Worm (Caenorhabditis elegans) whole organism, early embryonic: ENCODE data around the gene C05A2.4.

Experiments used
- B0310.2 ChIP-seq: sonication (generic microtip); optimal IDR thresholded peaks from 2 replicates; lab custom pipeline; 2016; ENCODE audit warnings: mild to moderate bottlenecking, missing genetic modification characterization, missing compliant biosample characterization
- F13C5.2 ChIP-seq: sonication (generic microtip); optimal IDR thresholded peaks from 2 replicates; lab custom pipeline; 2017; ENCODE audit warnings: mild to moderate bottlenecking, missing genetic modification characterization, inconsistent platforms, missing compliant biosample characterization
- aly-1 ChIP-seq: sonication (generic microtip); optimal IDR thresholded peaks from 2 replicates; lab custom pipeline; 2016; ENCODE audit warnings: missing genetic modification characterization, missing compliant biosample characterization
- ama-1 ChIP-seq: fragments of 150-350 bp; optimal IDR thresholded peaks from 2 replicates; lab custom pipeline; 2014
- ceh-13 ChIP-seq: fragments of 200-800 bp; sonication (Bioruptor generic); optimal IDR thresholded peaks from 2 replicates; lab custom pipeline; 2018; ENCODE audit warnings: mild to moderate bottlenecking, missing genetic modification characterization, missing compliant biosample characterization
- ceh-36 ChIP-seq: sonication (generic microtip); optimal IDR thresholded peaks from 2 replicates; lab custom pipeline; 2016; ENCODE audit warnings: missing genetic modification characterization, inconsistent platforms, missing compliant biosample characterization
- ets-7 ChIP-seq: sonication (generic microtip); optimal IDR thresholded peaks from 2 replicates; lab custom pipeline; 2016; ENCODE audit warnings: missing genotype, missing genetic modification characterization, missing compliant biosample characterization
- flt-1 ChIP-seq: fragments of 200-800 bp; sonication (Bioruptor generic); IDR thresholded peaks from 2 replicates; pipeline ENCODE4 v1.3.6; 2022; ENCODE audit warnings: missing genetic modification characterization, missing compliant biosample characterization
- hmbx-1 ChIP-seq: sonication (generic microtip); optimal IDR thresholded peaks from 2 replicates; lab custom pipeline; 2016; ENCODE audit warnings: mild to moderate bottlenecking, missing genetic modification characterization, missing compliant biosample characterization
- hmg-4 ChIP-seq: fragments of 200-800 bp; sonication (Bioruptor generic); optimal IDR thresholded peaks from 2 replicates; lab custom pipeline; 2018; ENCODE audit warnings: mild to moderate bottlenecking, missing genetic modification characterization, missing compliant biosample characterization
- hnd-1 ChIP-seq: sonication (generic microtip); optimal IDR thresholded peaks from 2 replicates; lab custom pipeline; 2016; ENCODE audit warnings: missing genetic modification characterization, missing compliant biosample characterization
- pes-1 ChIP-seq: fragments of 200-800 bp; sonication (Bioruptor generic); IDR thresholded peaks from 2 replicates; pipeline ENCODE4 v1.3.6; 2022; ENCODE audit warnings: missing genetic modification reagents, missing genetic modification characterization, missing compliant biosample characterization
- scrt-1 ChIP-seq: fragments of 200-800 bp; sonication (Bioruptor generic); IDR thresholded peaks from 2 replicates; pipeline ENCODE4 v1.3.6; 2022; ENCODE audit warnings: missing genetic modification characterization, missing compliant biosample characterization
- sea-1 ChIP-seq: fragments of 200-800 bp; sonication (Bioruptor generic); conservative IDR thresholded peaks from 2 replicates; pipeline ENCODE4 v1.3.6; 2022; ENCODE audit warnings: missing genetic modification characterization, missing compliant biosample characterization
- tbx-11 ChIP-seq: fragments of 200-800 bp; sonication (Bioruptor generic); IDR thresholded peaks from 2 replicates; pipeline ENCODE4 v1.3.6; 2022; ENCODE audit warnings: missing genetic modification characterization, missing compliant biosample characterization
- tbx-37 ChIP-seq: fragments of 200-800 bp; sonication (Bioruptor generic); conservative IDR thresholded peaks from 2 replicates; pipeline ENCODE4 v1.3.6; 2022; ENCODE audit warnings: missing genetic modification reagents, missing genetic modification characterization, missing compliant biosample characterization
- tra-4 ChIP-seq: sonication (generic microtip); optimal IDR thresholded peaks from 2 replicates; lab custom pipeline; 2017; ENCODE audit warnings: missing genetic modification characterization, missing compliant biosample characterization

Gene C05A2.4

DNA sequence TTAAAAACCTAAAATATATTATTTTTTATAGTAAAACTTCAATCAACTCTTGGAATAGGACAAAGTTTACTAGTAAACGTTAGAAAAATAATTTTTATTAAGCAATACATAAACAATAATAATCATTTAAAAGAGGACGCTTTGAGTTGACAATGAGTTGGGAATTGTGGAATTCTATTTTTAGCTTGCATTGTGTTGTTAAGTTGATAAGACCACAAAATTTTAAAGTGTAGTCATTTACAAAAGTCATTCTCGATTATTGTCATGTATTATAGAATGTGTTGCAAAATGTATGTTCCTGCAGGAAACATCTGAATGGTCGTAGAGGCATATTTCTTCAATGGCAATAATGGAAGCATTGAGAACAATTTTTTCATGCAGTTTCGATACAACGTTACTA lies 15.7 kb downstream of the C05A2.4 start:
- TF ChIP-seq sea-1 (no peak), B0310.2 (tag; lab: Kevin White, UChicago) (no peak), ceh-13 (GFP tag; lab: Kevin White, UChicago) (no peak), tbx-37 (GFP tag; lab: Robert Waterston, UW) (no peak), ama-1 (lab: Kevin White, UChicago) (no peak), aly-1 (tag; lab: Kevin White, UChicago) (no peak), hnd-1 (tag; lab: Kevin White, UChicago) (no peak), pes-1 (no peak), tra-4 (no peak), ets-7 (tag; lab: Kevin White, UChicago) (no peak), tbx-11 (GFP tag; lab: Robert Waterston, UW) (no peak), hmbx-1 (tag; lab: Kevin White, UChicago) (no peak)

ce11 chrV:10711829-10712607 lies 16.7 kb downstream of the C05A2.4 start:
- TF ChIP-seq ama-1 (lab: Kevin White, UChicago) (peak; percentile 53), ets-7 (tag; lab: Kevin White, UChicago) (no peak)

DNA sequence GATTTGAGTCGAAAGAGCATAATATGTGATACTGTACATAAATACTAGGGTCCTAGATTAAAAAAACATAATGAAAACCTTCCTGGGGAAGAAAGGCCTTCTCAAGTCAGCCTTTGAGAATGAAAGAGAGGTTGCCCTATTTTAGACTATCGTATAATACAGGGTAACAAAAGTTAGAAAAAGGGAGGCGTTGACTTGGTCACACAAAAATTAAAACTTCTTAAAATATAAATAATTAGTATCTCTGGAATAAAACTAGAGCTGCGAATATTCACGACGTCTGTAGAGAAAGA lies 17.3 kb downstream of the C05A2.4 start:
- no peak for TF ChIP-seq aly-1 (tag; lab: Kevin White, UChicago)
- 0 out of 2 replicates have a peak, but pooled peaks have one; percentile 23 for TF ChIP-seq pes-1

- no peak for TF ChIP-seq tbx-11 (GFP tag; lab: Robert Waterston, UW)
- no peak for TF ChIP-seq ceh-13 (GFP tag; lab: Kevin White, UChicago)
- TF ChIP-seq tbx-37 (GFP tag; lab: Robert Waterston, UW), result no peak
- no peak for TF ChIP-seq flt-1 (GFP tag; lab: Robert Waterston, UW)
- no peak for TF ChIP-seq hmbx-1 (tag; lab: Kevin White, UChicago)
- no peak for TF ChIP-seq ama-1 (lab: Kevin White, UChicago)
- no peak for TF ChIP-seq scrt-1 (GFP tag; lab: Robert Waterston, UW)
- no peak for TF ChIP-seq F13C5.2 (tag; lab: Kevin White, UChicago)
- no peak for TF ChIP-seq ets-7 (tag; lab: Kevin White, UChicago)
- no peak for TF ChIP-seq hmg-4
- no peak for TF ChIP-seq aly-1 (tag; lab: Kevin White, UChicago)
Observed at ce11 chrV:10713704-10714239, 18.5 kb downstream of the C05A2.4 start.

DNA sequence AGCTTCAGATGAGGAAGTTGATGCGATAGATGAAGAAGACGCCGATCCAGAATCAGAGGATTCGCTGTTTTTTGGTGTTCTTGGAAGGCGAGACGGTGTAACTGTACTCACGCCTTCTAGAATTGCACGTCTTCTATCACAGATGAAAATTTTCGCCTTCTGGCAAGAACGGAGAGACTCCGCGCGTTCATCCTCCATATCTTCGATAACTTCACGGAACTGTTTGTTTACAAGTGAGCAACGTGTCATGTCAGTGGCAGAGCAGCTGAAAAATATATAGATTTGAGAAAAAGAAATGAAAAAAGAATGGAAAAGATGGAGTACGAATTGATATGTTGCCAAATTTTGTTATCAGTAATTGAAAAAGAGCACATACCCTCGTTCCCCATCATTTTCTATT lies 19.3 kb downstream of the C05A2.4 start:
- no peak for TF ChIP-seq tbx-11 (GFP tag; lab: Robert Waterston, UW)

ce11 chrV:10715158-10716152 lies 20.2 kb downstream of the C05A2.4 start:
- TF ChIP-seq hmg-4, result peak; percentile 46
- TF ChIP-seq F13C5.2 (tag; lab: Kevin White, UChicago), result peak; percentile 28
- TF ChIP-seq flt-1 (GFP tag; lab: Robert Waterston, UW), result no peak
- no peak for TF ChIP-seq ets-7 (tag; lab: Kevin White, UChicago)
- TF ChIP-seq aly-1 (tag; lab: Kevin White, UChicago), result no peak
- TF ChIP-seq tbx-37 (GFP tag; lab: Robert Waterston, UW), result no peak
- TF ChIP-seq ceh-36 (tag; lab: Kevin White, UChicago), result no peak
- no peak for TF ChIP-seq tra-4
- TF ChIP-seq sea-1, result no peak
- no peak for TF ChIP-seq tbx-11 (GFP tag; lab: Robert Waterston, UW)
- TF ChIP-seq ama-1 (lab: Kevin White, UChicago), result no peak
- no peak for TF ChIP-seq B0310.2 (tag; lab: Kevin White, UChicago)
- no peak for TF ChIP-seq pes-1
- TF ChIP-seq scrt-1 (GFP tag; lab: Robert Waterston, UW), result no peak
- TF ChIP-seq ceh-13 (GFP tag; lab: Kevin White, UChicago), result no peak
- no peak for TF ChIP-seq hnd-1 (tag; lab: Kevin White, UChicago)

DNA sequence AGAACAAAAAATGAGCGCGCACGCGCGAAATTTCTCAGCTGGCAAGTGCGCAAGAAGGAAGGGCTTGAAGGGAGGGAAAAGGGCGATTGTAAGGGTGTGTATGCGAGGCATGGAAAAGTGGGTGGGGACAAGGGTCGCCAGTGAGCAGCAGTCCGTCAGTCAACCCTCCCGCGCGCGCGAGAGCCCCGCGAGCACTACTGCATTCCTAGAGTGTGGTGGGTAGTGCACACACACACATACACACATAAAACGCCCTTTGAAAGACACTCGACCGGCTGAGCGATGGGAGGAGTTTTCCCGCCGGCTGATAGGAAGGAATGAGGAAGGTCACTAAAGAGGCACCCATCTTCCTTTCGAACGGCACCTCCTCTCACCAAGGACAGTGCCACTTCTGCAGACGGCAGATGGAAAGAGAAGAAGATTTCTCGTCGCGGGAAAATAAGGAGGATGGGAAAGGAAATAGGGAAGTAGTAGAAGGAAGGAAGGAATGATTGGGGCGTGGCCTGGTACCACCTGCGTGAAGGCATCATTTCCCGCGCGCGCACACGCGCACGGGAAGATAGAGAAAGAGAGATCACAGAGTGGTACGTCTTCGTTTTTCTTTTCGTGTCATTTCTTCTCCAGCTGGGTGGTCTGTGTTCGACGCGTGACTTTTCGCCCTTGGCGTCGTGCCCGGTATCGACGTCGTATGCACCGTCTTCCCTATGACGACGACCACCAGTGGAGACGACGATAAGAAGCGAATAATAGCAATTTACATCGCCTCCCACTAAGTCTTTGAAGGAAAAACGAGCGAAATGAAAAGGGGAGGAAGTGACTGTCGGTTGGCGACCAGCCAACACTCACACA lies 21.8 kb downstream of the C05A2.4 start:
- TF ChIP-seq tra-4 (no peak), F13C5.2 (tag; lab: Kevin White, UChicago) (peak; percentile 52), B0310.2 (tag; lab: Kevin White, UChicago) (no peak), ceh-13 (GFP tag; lab: Kevin White, UChicago) (no peak), tbx-11 (GFP tag; lab: Robert Waterston, UW) (no peak), sea-1 (no peak; the same call in 1 of the 2 replicates), ets-7 (tag; lab: Kevin White, UChicago) (no peak), ceh-36 (tag; lab: Kevin White, UChicago) (no peak), aly-1 (tag; lab: Kevin White, UChicago) (peak; percentile 53), hnd-1 (tag; lab: Kevin White, UChicago) (no peak), ama-1 (lab: Kevin White, UChicago) (no peak), hmg-4 (no peak), tbx-37 (GFP tag; lab: Robert Waterston, UW) (no peak), scrt-1 (GFP tag; lab: Robert Waterston, UW) (no peak), flt-1 (GFP tag; lab: Robert Waterston, UW) (no peak; the same call in 1 of the 2 replicates), hmbx-1 (tag; lab: Kevin White, UChicago) (no peak), pes-1 (0 out of 2 replicates have a peak, but pooled peaks have one; percentile 39)
